Worm (Caenorhabditis elegans) whole organism, early embryonic: ENCODE measurements around the gene sri-32.
"Not testable (repeated sequence)": the region's sequence is repeated elsewhere in the genome, so short reads cannot be mapped to it uniquely, and the experiment has no call there.

Experiments used
- ama-1 ChIP-seq: fragments of 150-350 bp; optimal IDR thresholded peaks from 2 replicates; lab custom pipeline; 2014
- ceh-13 ChIP-seq: fragments of 200-800 bp; sonication (Bioruptor generic); optimal IDR thresholded peaks from 2 replicates; lab custom pipeline; 2018; ENCODE audit warnings: mild to moderate bottlenecking, missing genetic modification characterization, missing compliant biosample characterization

- TF ChIP-seq ceh-13; ama-1 (lab: Kevin White, UChicago): not testable (repeated sequence)
Observed at ce11 chrII:3144552-3144951, 9.7 kb downstream of the sri-32 start, which contains the start of gene sri-43.
